Worm (Caenorhabditis elegans) whole organism, late embryonic: Measurements from ENCODE around the gene cpr-2.
"Not testable (repeated sequence)": the region's sequence is repeated elsewhere in the genome, so short reads cannot be mapped to it uniquely, and the experiment has no call there.

Source experiments
- C08G9.2 ChIP-seq: sonication (generic microtip); optimal IDR thresholded peaks from 2 replicates; lab custom pipeline; 2016; ENCODE audit warnings: mild to moderate bottlenecking, missing genetic modification characterization, moderate library complexity, missing compliant biosample characterization
- F13H6.1 ChIP-seq: sonication (generic microtip); optimal IDR thresholded peaks from 2 replicates; lab custom pipeline; 2016; ENCODE audit warnings: missing genetic modification characterization, missing compliant biosample characterization
- T23F11.4 ChIP-seq: fragments of 200-800 bp; sonication (Bioruptor generic); optimal IDR thresholded peaks from 2 replicates; lab custom pipeline; 2018; ENCODE audit warnings: mild to moderate bottlenecking, missing genetic modification characterization, missing compliant biosample characterization
- ahr-1 ChIP-seq: sonication (generic microtip); optimal IDR thresholded peaks from 2 replicates; lab custom pipeline; 2016; ENCODE audit warnings: missing genetic modification characterization, missing compliant biosample characterization
- ceh-14 ChIP-seq: sonication (generic microtip); optimal IDR thresholded peaks from 2 replicates; lab custom pipeline; 2016; ENCODE audit warnings: missing genotype, missing genetic modification characterization, missing compliant biosample characterization
- ceh-19 ChIP-seq: fragments of 200-800 bp; sonication (Bioruptor generic); optimal IDR thresholded peaks from 2 replicates; lab custom pipeline; 2018; ENCODE audit warnings: mild to moderate bottlenecking, missing genetic modification characterization, missing compliant biosample characterization
- ceh-2 ChIP-seq: sonication (generic microtip); optimal IDR thresholded peaks from 2 replicates; lab custom pipeline; 2016; ENCODE audit warnings: missing genotype, missing genetic modification characterization, missing compliant biosample characterization
- ceh-22 ChIP-seq: sonication (generic microtip); optimal IDR thresholded peaks from 2 replicates; lab custom pipeline; 2017; ENCODE audit warnings: missing biosample characterization, missing genetic modification characterization
- ceh-24 ChIP-seq: sonication (generic microtip); optimal IDR thresholded peaks from 2 replicates; lab custom pipeline; 2016; ENCODE audit warnings: mild to moderate bottlenecking, missing genetic modification characterization, missing compliant biosample characterization
- ceh-48 ChIP-seq: sonication (generic microtip); optimal IDR thresholded peaks from 2 replicates; lab custom pipeline; 2016; ENCODE audit warnings: missing genetic modification characterization, inconsistent platforms, missing compliant biosample characterization
- ceh-6 ChIP-seq: fragments of 200-800 bp; sonication (Bioruptor generic); optimal IDR thresholded peaks from 2 replicates; lab custom pipeline; 2018; ENCODE audit warnings: mild to moderate bottlenecking, missing genetic modification characterization, missing compliant biosample characterization
- elt-2 ChIP-seq: sonication (generic microtip); optimal IDR thresholded peaks from 2 replicates; lab custom pipeline; 2016; ENCODE audit warnings: missing genetic modification reagents, missing genetic modification characterization, missing compliant biosample characterization
- elt-4 ChIP-seq: sonication (generic microtip); optimal IDR thresholded peaks from 2 replicates; lab custom pipeline; 2016; ENCODE audit warnings: missing genetic modification characterization, missing compliant biosample characterization
- ets-4 ChIP-seq: sonication (generic microtip); optimal IDR thresholded peaks from 2 replicates; lab custom pipeline; 2016; ENCODE audit warnings: missing genetic modification characterization, missing compliant biosample characterization
- fax-1 ChIP-seq: sonication (generic microtip); optimal IDR thresholded peaks from 2 replicates; lab custom pipeline; 2016; ENCODE audit warnings: missing genotype, missing genetic modification characterization, missing compliant biosample characterization
- hlh-15 ChIP-seq: sonication (generic microtip); optimal IDR thresholded peaks from 2 replicates; lab custom pipeline; 2016; ENCODE audit warnings: missing genetic modification characterization, missing compliant biosample characterization
- hlh-30 ChIP-seq: sonication (generic microtip); optimal IDR thresholded peaks from 2 replicates; lab custom pipeline; 2017; ENCODE audit warnings: antibody characterized with exemption, missing genetic modification characterization, missing compliant biosample characterization; ENCODE audit not compliant: insufficient read depth
- hlh-8 ChIP-seq: sonication (generic microtip); optimal IDR thresholded peaks from 2 replicates; lab custom pipeline; 2016; ENCODE audit warnings: missing genotype, missing genetic modification characterization, missing compliant biosample characterization
- lim-6 ChIP-seq: sonication (generic microtip); optimal IDR thresholded peaks from 2 replicates; lab custom pipeline; 2016; ENCODE audit warnings: missing genetic modification characterization, missing compliant biosample characterization
- lin-11 ChIP-seq: fragments of 200-800 bp; sonication (Bioruptor generic); optimal IDR thresholded peaks from 2 replicates; lab custom pipeline; 2018; ENCODE audit warnings: mild to moderate bottlenecking, missing genetic modification characterization, missing compliant biosample characterization
- mec-3 ChIP-seq: sonication (generic microtip); optimal IDR thresholded peaks from 2 replicates; lab custom pipeline; 2016; ENCODE audit warnings: borderline replicate concordance, missing genetic modification characterization, missing compliant biosample characterization
- nfya-1 ChIP-seq: sonication (generic microtip); optimal IDR thresholded peaks from 2 replicates; lab custom pipeline; 2017; ENCODE audit warnings: missing genetic modification characterization, mild to moderate bottlenecking, missing compliant biosample characterization, antibody characterized with exemption, moderate library complexity
- nhr-11 ChIP-seq: fragments of 150-350 bp; optimal IDR thresholded peaks from 2 replicates; lab custom pipeline; 2014; ENCODE audit warnings: missing biosample characterization, missing genetic modification characterization
- npax-4 ChIP-seq: sonication (generic microtip); optimal IDR thresholded peaks from 2 replicates; lab custom pipeline; 2016; ENCODE audit warnings: missing genetic modification characterization, missing compliant biosample characterization
- pha-2 ChIP-seq: sonication (generic microtip); optimal IDR thresholded peaks from 2 replicates; lab custom pipeline; 2017; ENCODE audit warnings: mild to moderate bottlenecking, missing genetic modification characterization, missing compliant biosample characterization
- pqm-1 ChIP-seq: sonication (generic microtip); optimal IDR thresholded peaks from 2 replicates; lab custom pipeline; 2016; ENCODE audit warnings: missing genetic modification characterization, missing compliant biosample characterization
- sox-4 ChIP-seq: sonication (generic microtip); optimal IDR thresholded peaks from 2 replicates; lab custom pipeline; 2017; ENCODE audit warnings: mild to moderate bottlenecking, missing genetic modification characterization, inconsistent platforms, missing compliant biosample characterization
- syd-9 ChIP-seq: sonication (generic microtip); optimal IDR thresholded peaks from 2 replicates; lab custom pipeline; 2016; ENCODE audit warnings: mild to moderate bottlenecking, missing genetic modification characterization, moderate library complexity, missing compliant biosample characterization
- tbx-2 ChIP-seq: sonication (generic microtip); optimal IDR thresholded peaks from 2 replicates; lab custom pipeline; 2016; ENCODE audit warnings: missing genetic modification characterization, missing compliant biosample characterization
- tbx-7 ChIP-seq: sonication (generic microtip); optimal IDR thresholded peaks from 2 replicates; lab custom pipeline; 2016; ENCODE audit warnings: missing genotype, missing genetic modification characterization, missing compliant biosample characterization
- unc-3 ChIP-seq, 2 experiments: fragments of 200-800 bp in 1 of 2; sonication (Bioruptor generic) in 1 of 2; sonication (generic microtip) in 1 of 2; conservative IDR thresholded peaks in 1 of 2; optimal IDR thresholded peaks in 1 of 2; 2 replicates each; pipeline versions ENCODE4 v1.3.6 to Lab custom; 2016 to 2022; ENCODE audit warnings: missing compliant biosample characterization in 2 of 2, missing genetic modification characterization in 2 of 2, missing genetic modification reagents in 1 of 2
- unc-42 ChIP-seq: sonication (generic microtip); optimal IDR thresholded peaks from 2 replicates; lab custom pipeline; 2016; ENCODE audit warnings: missing genotype, missing genetic modification characterization, missing compliant biosample characterization
- unc-55 ChIP-seq: sonication (generic microtip); optimal IDR thresholded peaks from 2 replicates; lab custom pipeline; 2017; ENCODE audit warnings: missing biosample characterization, missing genetic modification reagents, missing genetic modification characterization
- unc-86 ChIP-seq: sonication (generic microtip); optimal IDR thresholded peaks from 2 replicates; lab custom pipeline; 2016; ENCODE audit warnings: missing genetic modification characterization, missing compliant biosample characterization
- ztf-16 ChIP-seq: sonication (generic microtip); optimal IDR thresholded peaks from 2 replicates; lab custom pipeline; 2017; ENCODE audit warnings: missing genetic modification characterization, missing compliant biosample characterization

Gene cpr-2

DNA sequence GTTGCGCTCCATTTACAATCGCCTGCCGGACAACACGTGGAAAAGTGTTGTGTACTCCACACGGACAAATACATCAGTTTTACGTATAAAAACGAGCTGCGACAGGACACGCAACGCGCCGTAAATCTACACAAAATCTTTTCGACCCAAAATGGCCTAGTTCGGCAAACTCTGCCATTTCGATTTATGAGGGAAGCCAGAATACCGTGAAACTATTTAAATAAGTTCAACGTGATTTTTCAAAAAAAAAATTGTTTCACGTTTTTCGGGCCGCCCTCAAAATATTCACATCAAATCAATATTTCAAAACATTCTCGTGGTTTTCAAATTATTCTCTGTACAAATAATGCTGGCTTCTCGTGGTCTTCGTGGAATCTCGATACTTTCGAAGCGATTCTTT lies 7.0 kb downstream of the cpr-2 start, which contains the start of gene F36D3.8:
F36D3.8 (plus strand) TSS at position 301 of the 400 bp plus-strand sequence.
- TF ChIP-seq hlh-30 (no peak), elt-2 (no peak), ceh-14 (tag; lab: Kevin White, UChicago) (no peak), unc-55 (GFP tag; lab: Kevin White, UChicago) (no peak), syd-9 (tag; lab: Kevin White, UChicago) (no peak)

DNA sequence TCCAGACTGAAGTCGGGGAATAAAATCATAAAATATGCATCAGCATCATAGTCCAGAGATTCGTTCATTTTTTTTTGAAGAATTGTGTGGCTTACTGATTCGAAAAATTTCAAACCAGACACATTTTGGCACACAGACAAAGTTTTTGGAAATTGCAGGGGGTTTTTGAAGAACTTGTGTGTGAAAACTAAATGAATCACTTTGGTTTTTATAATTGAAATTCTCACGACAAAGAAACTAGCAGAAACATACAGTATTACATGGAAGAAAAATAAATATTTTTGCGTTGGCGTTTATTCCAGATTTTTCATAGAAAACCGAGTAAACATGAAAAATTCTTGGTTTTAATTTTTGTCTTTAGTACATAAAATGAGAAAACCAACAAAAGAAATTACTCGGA lies 11.7 kb downstream of the cpr-2 start, which contains the start of gene srw-34:
srw-34 (minus strand) TSS at position 101 of the 400 bp plus-strand sequence.
- TF ChIP-seq hlh-30 (no peak), ceh-19 (GFP tag; lab: Kevin White, UChicago) (no peak), nfya-1 (tag; lab: Kevin White, UChicago) (no peak), C08G9.2 (tag; lab: Kevin White, UChicago) (no peak), nhr-11 (tag; lab: Kevin White, UChicago) (no peak), hlh-15 (tag; lab: Kevin White, UChicago) (no peak)
- TF ChIP-seq, all 69 proteins: peak for 0

DNA sequence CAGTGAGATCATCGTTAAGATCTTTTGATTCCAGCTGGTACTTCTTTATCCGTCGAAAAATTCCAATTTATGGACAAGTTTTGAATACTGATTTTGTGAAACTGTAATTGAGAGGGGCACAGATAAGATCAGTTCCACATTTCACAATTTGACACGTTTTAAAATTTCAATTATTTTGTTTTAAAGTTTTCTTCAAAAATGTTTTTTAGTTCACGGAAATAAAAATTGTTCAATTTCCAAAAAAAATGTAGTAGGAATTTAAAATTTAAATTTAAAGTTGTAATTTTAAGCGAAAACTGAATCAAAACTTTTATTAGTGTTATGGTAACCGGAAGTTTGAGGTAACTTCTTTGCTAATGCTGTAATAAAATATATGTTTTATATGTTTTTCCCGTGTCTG lies 16.3 kb downstream of the cpr-2 start, which contains the start of gene F36D3.4:
F36D3.4 (minus strand) TSS at position 101 of the 400 bp plus-strand sequence.
- TF ChIP-seq ztf-16 (tag; lab: Kevin White, UChicago) (no peak), fax-1 (no peak), C08G9.2 (tag; lab: Kevin White, UChicago) (no peak), ceh-48 (tag; lab: Kevin White, UChicago) (no peak), ceh-24 (no peak), tbx-7 (tag; lab: Kevin White, UChicago) (no peak), pha-2 (tag; lab: Kevin White, UChicago) (no peak), unc-86 (tag; lab: Kevin White, UChicago) (no peak), F13H6.1 (no peak), sox-4 (tag; lab: Kevin White, UChicago) (no peak), lim-6 (tag; lab: Kevin White, UChicago) (no peak), elt-2 (no peak)

DNA sequence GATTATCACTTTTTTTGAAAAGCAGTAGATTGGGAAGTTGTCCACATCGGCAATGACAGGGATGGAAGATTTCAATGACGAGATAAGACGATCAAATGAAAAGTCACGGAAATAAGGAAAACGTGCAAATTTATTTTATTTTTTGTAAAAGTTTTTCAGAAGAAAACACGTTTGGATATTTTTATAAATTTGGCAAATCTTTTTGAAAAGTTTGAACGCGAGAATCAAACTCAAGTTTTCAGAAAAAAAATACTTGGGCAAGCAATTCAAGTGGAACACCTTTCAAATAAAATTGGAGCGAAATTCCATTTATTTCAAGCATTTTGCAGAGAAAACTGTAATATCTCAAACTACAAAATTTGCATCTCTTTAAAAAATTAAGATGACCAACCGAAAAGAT lies 18.8 kb downstream of the cpr-2 start, which contains the start of gene F36D3.5:
F36D3.5 (minus strand) TSS at position 101 of the 400 bp plus-strand sequence.
- not testable (repeated sequence) for TF ChIP-seq pqm-1 (tag; lab: Kevin White, UChicago); unc-3 (GFP tag; conservative IDR thresholded peaks at IDR 0.05; lab: Robert Waterston, UW); unc-3 (tag; optimal IDR thresholded peaks at IDR 0.05; lab: Kevin White, UChicago); elt-2
- TF ChIP-seq, all 69 proteins: peak for 0; not testable (repeated sequence) for 69

DNA sequence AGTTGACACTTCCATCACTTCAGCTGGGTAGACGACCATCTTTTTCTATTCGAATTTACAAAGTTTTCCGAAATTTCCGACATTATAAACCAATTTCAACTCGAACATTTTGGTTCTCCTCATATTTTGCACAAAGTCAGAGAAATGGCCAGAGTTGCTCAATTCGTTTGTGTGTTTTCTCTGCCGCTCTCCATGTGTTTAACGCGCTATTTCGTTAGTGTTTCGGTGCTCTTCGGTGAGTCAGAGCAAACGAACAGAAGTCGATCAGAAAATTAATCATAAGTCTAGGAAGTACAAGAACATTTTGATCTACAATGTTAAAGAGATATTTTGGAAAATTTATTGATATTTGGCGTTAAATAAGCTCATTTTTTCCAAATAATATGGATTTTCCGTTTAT lies 25.2 kb downstream of the cpr-2 start, which contains the start of gene srr-3:
srr-3 (minus strand) TSS at position 101 of the 400 bp plus-strand sequence.
- no peak for TF ChIP-seq F13H6.1
- TF ChIP-seq ceh-24, result no peak
- TF ChIP-seq tbx-2 (tag; lab: Kevin White, UChicago), result no peak
- no peak for TF ChIP-seq elt-4
- TF ChIP-seq ztf-16 (tag; lab: Kevin White, UChicago), result no peak
- TF ChIP-seq ceh-6 (GFP tag; lab: Kevin White, UChicago), result no peak
- no peak for TF ChIP-seq hlh-30
- TF ChIP-seq ahr-1 (tag; lab: Kevin White, UChicago), result no peak
- no peak for TF ChIP-seq ceh-48 (tag; lab: Kevin White, UChicago)
- no peak for TF ChIP-seq npax-4
- TF ChIP-seq T23F11.4, result no peak
- no peak for TF ChIP-seq unc-42 (tag; lab: Kevin White, UChicago)
- TF ChIP-seq lin-11 (tag; lab: Kevin White, UChicago), result no peak

DNA sequence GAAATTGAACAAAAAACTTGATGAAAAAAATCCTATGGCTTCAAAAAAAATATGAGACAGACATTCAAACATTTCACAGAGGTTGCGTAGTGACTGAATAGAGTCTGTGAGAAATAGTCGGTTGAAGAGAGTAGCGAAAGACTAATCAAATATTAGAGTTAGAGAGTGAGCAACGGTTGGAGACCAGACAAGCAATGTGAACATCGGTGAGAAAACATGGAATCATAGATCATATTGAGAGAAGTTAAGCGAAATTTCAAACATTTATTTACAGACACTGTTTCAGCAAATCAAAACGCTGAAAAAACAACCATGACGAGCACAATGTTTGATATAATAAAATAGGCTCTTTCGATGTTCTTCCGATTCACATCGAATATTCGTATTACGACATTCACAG lies 27.2 kb downstream of the cpr-2 start:
- TF ChIP-seq mec-3 (tag; lab: Kevin White, UChicago), result no peak
- TF ChIP-seq ceh-2, result no peak
- TF ChIP-seq ets-4 (tag; lab: Kevin White, UChicago), result no peak
- no peak for TF ChIP-seq nhr-11 (tag; lab: Kevin White, UChicago)
- no peak for TF ChIP-seq unc-55 (GFP tag; lab: Kevin White, UChicago)
- TF ChIP-seq hlh-8 (tag; lab: Kevin White, UChicago), result no peak
- TF ChIP-seq T23F11.4, result no peak
- TF ChIP-seq elt-2, result no peak
- no peak for TF ChIP-seq ceh-22 (tag; lab: Kevin White, UChicago)
- TF ChIP-seq ceh-19 (GFP tag; lab: Kevin White, UChicago), result no peak
